Worm (Caenorhabditis elegans) whole organism, L1 larva: ENCODE data around the gene ttc-7.

Source experiments
- C04F5.9 ChIP-seq: sonication (generic microtip); optimal IDR thresholded peaks from 2 replicates; lab custom pipeline; 2016; ENCODE audit warnings: missing genetic modification characterization, missing compliant biosample characterization
- C34B4.2 ChIP-seq: sonication (generic microtip); optimal IDR thresholded peaks from 2 replicates; lab custom pipeline; 2017; ENCODE audit warnings: mild to moderate bottlenecking, missing genetic modification characterization, missing compliant biosample characterization
- aha-1 ChIP-seq: fragments of 150-350 bp; optimal IDR thresholded peaks from 2 replicates; lab custom pipeline; 2014; ENCODE audit warnings: missing biosample characterization, missing genetic modification characterization
- blmp-1 ChIP-seq: fragments of 150-350 bp; optimal IDR thresholded peaks from 2 replicates; lab custom pipeline; 2014; ENCODE audit warnings: missing biosample characterization, missing genetic modification characterization
- ceh-90 ChIP-seq: sonication (generic microtip); optimal IDR thresholded peaks from 2 replicates; lab custom pipeline; 2016; ENCODE audit warnings: missing genetic modification characterization, missing compliant biosample characterization
- dpl-1 ChIP-seq, 3 experiments: fragments of 150-350 bp in 2 of 3; sonication (generic microtip) in 1 of 3; optimal IDR thresholded peaks; 2 replicates each; lab custom pipeline; 2014 to 2017; ENCODE audit warnings: missing biosample characterization in 3 of 3, missing genetic modification characterization in 3 of 3, missing genetic modification reagents in 3 of 3
- efl-1 ChIP-seq, 4 experiments: fragments of 150-350 bp; optimal IDR thresholded peaks in 3 of 4; peaks in 1 of 4; 1 replicate in 1 of 4; 2 replicates in 3 of 4; lab custom pipeline; 2014; ENCODE audit warnings: missing biosample characterization in 2 of 4, missing genetic modification characterization in 2 of 4, missing genetic modification reagents in 2 of 4
- efl-3 ChIP-seq: fragments of 200-800 bp; sonication (Bioruptor generic); optimal IDR thresholded peaks from 2 replicates; lab custom pipeline; 2018; ENCODE audit warnings: mild to moderate bottlenecking, missing genetic modification characterization, missing compliant biosample characterization
- egl-13 ChIP-seq: sonication (generic microtip); optimal IDR thresholded peaks from 2 replicates; lab custom pipeline; 2016; ENCODE audit warnings: missing genotype, missing genetic modification reagents, missing genetic modification characterization, missing compliant biosample characterization
- elt-3 ChIP-seq, 6 experiments: fragments of 150-350 bp in 1 of 6; sonication (generic microtip); optimal IDR thresholded peaks; 2 replicates each; lab custom pipeline; 2017 to 2018; ENCODE audit warnings: missing biosample characterization in 6 of 6, missing genetic modification characterization in 6 of 6, inconsistent platforms in 1 of 6
- fkh-10 ChIP-seq: sonication (generic microtip); optimal IDR thresholded peaks from 2 replicates; lab custom pipeline; 2017; ENCODE audit warnings: missing biosample characterization, missing genetic modification reagents, missing genetic modification characterization
- grh-1 ChIP-seq: fragments of 200-800 bp; sonication (Bioruptor generic); IDR thresholded peaks from 2 replicates; pipeline ENCODE4 v1.3.6; 2022; ENCODE audit warnings: missing genetic modification reagents, missing genetic modification characterization, missing compliant biosample characterization
- hlh-17 ChIP-seq: fragments of 200-800 bp; sonication (Bioruptor generic); optimal IDR thresholded peaks from 2 replicates; lab custom pipeline; 2018; ENCODE audit warnings: missing genetic modification characterization, mild to moderate bottlenecking, missing compliant biosample characterization, moderate library complexity, borderline replicate concordance
- hpl-2 ChIP-seq: fragments of 150-350 bp; optimal IDR thresholded peaks from 2 replicates; lab custom pipeline; 2014; ENCODE audit warnings: missing biosample characterization, missing genetic modification reagents, missing genetic modification characterization
- lin-13 ChIP-seq: fragments of 150-350 bp; optimal IDR thresholded peaks from 2 replicates; lab custom pipeline; 2014; ENCODE audit warnings: missing biosample characterization, missing genetic modification reagents, missing genetic modification characterization
- lin-35 ChIP-seq, 2 experiments: fragments of 150-350 bp; optimal IDR thresholded peaks; 2 replicates each; lab custom pipeline; 2014; ENCODE audit warnings: missing biosample characterization in 2 of 2, missing genetic modification characterization in 2 of 2, missing genetic modification reagents in 2 of 2
- lsy-2 ChIP-seq, 2 experiments: fragments of 150-350 bp; optimal IDR thresholded peaks; 2 replicates each; lab custom pipeline; 2014; ENCODE audit warnings: missing biosample characterization in 2 of 2, missing genetic modification characterization in 2 of 2
- mab-9 ChIP-seq: fragments of 200-800 bp; sonication (Bioruptor generic); IDR thresholded peaks from 2 replicates; pipeline ENCODE4 v1.3.6; 2022; ENCODE audit warnings: missing genetic modification reagents, missing genetic modification characterization, missing compliant biosample characterization
- mdl-1 ChIP-seq, 2 experiments: fragments of 150-350 bp; optimal IDR thresholded peaks; 2 replicates each; lab custom pipeline; 2014 to 2017; ENCODE audit warnings: missing biosample characterization in 2 of 2, missing genetic modification characterization in 2 of 2, inconsistent platforms in 1 of 2
- mep-1 ChIP-seq: fragments of 150-350 bp; optimal IDR thresholded peaks from 2 replicates; lab custom pipeline; 2014; ENCODE audit warnings: missing biosample characterization, missing genetic modification characterization
- nhr-20 ChIP-seq: sonication (generic microtip); optimal IDR thresholded peaks from 2 replicates; lab custom pipeline; 2016; ENCODE audit warnings: mild to moderate bottlenecking, missing genetic modification characterization, missing compliant biosample characterization
- nhr-28 ChIP-seq: fragments of 150-350 bp; optimal IDR thresholded peaks from 2 replicates; lab custom pipeline; 2014; ENCODE audit warnings: missing biosample characterization, missing genetic modification characterization
- nhr-47 ChIP-seq: sonication (generic microtip); optimal IDR thresholded peaks from 2 replicates; lab custom pipeline; 2016; ENCODE audit warnings: mild to moderate bottlenecking, missing genetic modification characterization, moderate library complexity, missing compliant biosample characterization
- nhr-76 ChIP-seq: sonication (generic microtip); optimal IDR thresholded peaks from 2 replicates; lab custom pipeline; 2017; ENCODE audit warnings: missing biosample characterization, missing genetic modification characterization
- nhr-84 ChIP-seq: sonication (generic microtip); optimal IDR thresholded peaks from 2 replicates; lab custom pipeline; 2017; ENCODE audit warnings: missing biosample characterization, missing genetic modification characterization
- nhr-85 ChIP-seq: sonication (generic microtip); peaks from one replicate; lab custom pipeline; 2016; ENCODE audit warnings: missing genetic modification characterization, inconsistent platforms, missing compliant biosample characterization
- pag-3 ChIP-seq: sonication (generic microtip); optimal IDR thresholded peaks from 2 replicates; lab custom pipeline; 2017; ENCODE audit warnings: missing genetic modification characterization, mild to moderate bottlenecking, missing compliant biosample characterization, antibody characterized with exemption, borderline replicate concordance; ENCODE audit not compliant: insufficient read depth
- skn-1 ChIP-seq: fragments of 150-350 bp; optimal IDR thresholded peaks from 2 replicates; lab custom pipeline; 2014; ENCODE audit warnings: missing biosample characterization, missing genetic modification characterization
- snu-23 ChIP-seq: sonication (generic microtip); optimal IDR thresholded peaks from 2 replicates; lab custom pipeline; 2016; ENCODE audit warnings: missing genetic modification characterization, missing compliant biosample characterization
- sox-4 ChIP-seq: sonication (generic microtip); optimal IDR thresholded peaks from 2 replicates; lab custom pipeline; 2016; ENCODE audit warnings: missing genetic modification characterization, missing compliant biosample characterization
- tlp-1 ChIP-seq: fragments of 150-350 bp; optimal IDR thresholded peaks from 2 replicates; lab custom pipeline; 2014; ENCODE audit warnings: missing biosample characterization, missing genetic modification characterization
- unc-30 ChIP-seq: sonication (generic microtip); optimal IDR thresholded peaks from 2 replicates; lab custom pipeline; 2017; ENCODE audit warnings: missing biosample characterization, missing genetic modification characterization
- unc-86 ChIP-seq: sonication (generic microtip); optimal IDR thresholded peaks from 2 replicates; lab custom pipeline; 2016; ENCODE audit warnings: missing genetic modification characterization, missing compliant biosample characterization
- vab-15 ChIP-seq: sonication (generic microtip); optimal IDR thresholded peaks from 2 replicates; lab custom pipeline; 2017; ENCODE audit warnings: missing genotype, mild to moderate bottlenecking, missing genetic modification characterization, missing compliant biosample characterization
- xbp-1 ChIP-seq: sonication (generic microtip); optimal IDR thresholded peaks from 2 replicates; lab custom pipeline; 2016; ENCODE audit warnings: missing genetic modification characterization, missing compliant biosample characterization

Gene ttc-7

ce11 chrIII:1832453-1832852, 27.8 kb upstream of the ttc-7 start:
- TF ChIP-seq fkh-10 = no peak
- no peak for TF ChIP-seq efl-1 (optimal IDR thresholded peaks at IDR 0.05; lab: Kevin White, UChicago)
- peak in 1 of 2 experiments; percentile 53 for TF ChIP-seq efl-1 (GFP tag; optimal IDR thresholded peaks at IDR 0.05 in 1 of 2; lab: Kevin White, UChicago)

- no peak for TF ChIP-seq unc-86 (tag; lab: Kevin White, UChicago)
- no peak for TF ChIP-seq dpl-1 (GFP tag; optimal IDR thresholded peaks at IDR 0.05; lab: Kevin White, UChicago)
- no peak for TF ChIP-seq hpl-2
- TF ChIP-seq, all 84 proteins: peak for 0
These were observed 26.2 kb upstream of the ttc-7 start, which contains the start of gene rexd-1 for ce11 chrIII:1833984-1834563. TSS of gene rexd-1 (plus strand) at chrIII:1834513.

- TF ChIP-seq unc-30 (tag; lab: Kevin White, UChicago) = no peak
- TF ChIP-seq nhr-85 (tag; lab: Kevin White, UChicago) = peak; percentile 32
- TF ChIP-seq, all 84 proteins: peak for 1
These were observed 11.5 kb upstream of the ttc-7 start, which contains the start of gene pqn-82 for ce11 chrIII:1848747-1849146. TSS of gene pqn-82 (plus strand) at chrIII:1849047.

ce11 chrIII:1852126-1852717, 8.0 kb upstream of the ttc-7 start:
- TF ChIP-seq xbp-1 (tag; lab: Kevin White, UChicago) (no peak), efl-1 (optimal IDR thresholded peaks at IDR 0.05; lab: Kevin White, UChicago) (no peak), efl-1 (GFP tag; optimal IDR thresholded peaks at IDR 0.05 in 1 of 2; lab: Kevin White, UChicago) (peak in 1 of 2 experiments; percentile 0), mab-9 (GFP tag; lab: Robert Waterston, UW) (no peak), nhr-84 (tag; lab: Kevin White, UChicago) (no peak)

ce11 chrIII:1853944-1854343, 6.3 kb upstream of the ttc-7 start:
- no peak for TF ChIP-seq vab-15 (tag; lab: Kevin White, UChicago)
- no peak for TF ChIP-seq ceh-90
- TF ChIP-seq nhr-84 (tag; lab: Kevin White, UChicago) = no peak
- peak; percentile 6 for TF ChIP-seq nhr-20 (tag; lab: Kevin White, UChicago)
- TF ChIP-seq nhr-28 (tag; lab: Kevin White, UChicago) = no peak
- TF ChIP-seq nhr-85 (tag; lab: Kevin White, UChicago) = peak; percentile 66
- TF ChIP-seq C04F5.9 (tag; lab: Kevin White, UChicago) = no peak
- no peak for TF ChIP-seq sox-4 (tag; lab: Kevin White, UChicago)
- peak; percentile 3 to 47 (median 32) for TF ChIP-seq dpl-1 (GFP tag; optimal IDR thresholded peaks at IDR 0.05; lab: Kevin White, UChicago)
- TF ChIP-seq aha-1 = no peak
- no peak for TF ChIP-seq egl-13
- peak in 1 of 2 experiments; percentile 38 for TF ChIP-seq efl-1 (optimal IDR thresholded peaks at IDR 0.05; lab: Kevin White, UChicago)
- TF ChIP-seq efl-1 (GFP tag; optimal IDR thresholded peaks at IDR 0.05 in 1 of 2; lab: Kevin White, UChicago) = peak; percentile 11 to 91
- no peak for TF ChIP-seq nhr-47 (tag; lab: Kevin White, UChicago)
- TF ChIP-seq lin-13 (GFP tag; lab: Kevin White, UChicago) = peak; percentile 40
- TF ChIP-seq hpl-2 = no peak
- TF ChIP-seq mdl-1 (tag; optimal IDR thresholded peaks at IDR 0.05; lab: Kevin White, UChicago) = peak in 1 of 2 experiments; percentile 12
- peak; percentile 45 for TF ChIP-seq snu-23 (GFP tag; lab: Kevin White, UChicago)
- TF ChIP-seq pag-3 (tag; lab: Kevin White, UChicago) = peak; percentile 69
- TF ChIP-seq blmp-1 = peak; percentile 97
- no peak for TF ChIP-seq C34B4.2 (tag; lab: Kevin White, UChicago)
- peak in 1 of 2 experiments; percentile 23 for TF ChIP-seq lsy-2 (tag; optimal IDR thresholded peaks at IDR 0.05; lab: Kevin White, UChicago)
- no peak for TF ChIP-seq hlh-17
- TF ChIP-seq mep-1 = peak; percentile 20
- TF ChIP-seq mab-9 (GFP tag; lab: Robert Waterston, UW) = no peak
- no peak for TF ChIP-seq efl-3 (GFP tag; lab: Kevin White, UChicago)
- TF ChIP-seq tlp-1 (tag; lab: Kevin White, UChicago) = no peak
- TF ChIP-seq nhr-76 (tag; lab: Kevin White, UChicago) = no peak
- no peak for TF ChIP-seq unc-30 (tag; lab: Kevin White, UChicago)
- peak in 1 of 2 experiments; percentile 60 for TF ChIP-seq lin-35 (GFP tag; optimal IDR thresholded peaks at IDR 0.05; lab: Kevin White, UChicago)
- peak in 1 of 6 experiments; percentile 64 for TF ChIP-seq elt-3 (tag; optimal IDR thresholded peaks at IDR 0.05; lab: Kevin White, UChicago)
- TF ChIP-seq grh-1 (GFP tag; lab: Robert Waterston, UW) = no peak; the same call in 1 of the 2 replicates
- peak; percentile 40 for TF ChIP-seq skn-1 (tag; lab: Kevin White, UChicago)
- TF ChIP-seq, all 84 proteins: peak for 14
